Worm (Caenorhabditis elegans): ENCODE data around the gene M01F1.8.

M01F1.8 gene

DNA sequence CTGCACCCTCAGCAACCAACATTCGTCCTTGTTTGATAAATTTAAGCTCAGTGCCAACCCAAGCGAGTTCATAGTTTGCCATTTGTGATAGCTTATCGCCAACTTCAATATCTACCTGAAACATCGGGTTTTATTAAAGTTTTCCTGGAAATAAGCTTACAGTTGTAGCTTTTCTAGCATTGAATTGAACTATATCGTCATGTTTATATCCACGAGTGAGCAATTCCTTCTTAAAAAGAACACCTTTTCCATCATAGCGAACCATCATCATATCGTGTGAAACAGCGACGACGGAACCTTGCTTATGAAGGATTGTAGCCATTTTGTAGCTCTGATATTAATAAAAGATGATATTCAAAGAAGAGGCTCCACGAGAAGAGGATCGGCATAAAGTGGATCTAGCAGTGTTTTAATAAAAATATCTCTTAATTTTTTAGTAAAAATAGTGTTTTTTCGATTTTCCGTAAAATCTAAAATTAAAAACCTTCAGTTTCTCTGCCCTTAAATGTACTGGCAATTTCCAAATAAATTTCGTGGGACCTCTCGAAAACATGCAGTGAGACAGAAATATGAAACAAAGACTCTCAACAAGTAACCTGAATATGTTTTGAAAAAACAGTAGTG is at the start of gene M01F1.8:
Gene M01F1.8 (minus strand): TSS at position 335 of the 624 bp plus-strand sequence.
- no peak for TF ChIP-seq unc-62 (GFP tag; optimal IDR thresholded peaks at IDR 0.05)

DNA sequence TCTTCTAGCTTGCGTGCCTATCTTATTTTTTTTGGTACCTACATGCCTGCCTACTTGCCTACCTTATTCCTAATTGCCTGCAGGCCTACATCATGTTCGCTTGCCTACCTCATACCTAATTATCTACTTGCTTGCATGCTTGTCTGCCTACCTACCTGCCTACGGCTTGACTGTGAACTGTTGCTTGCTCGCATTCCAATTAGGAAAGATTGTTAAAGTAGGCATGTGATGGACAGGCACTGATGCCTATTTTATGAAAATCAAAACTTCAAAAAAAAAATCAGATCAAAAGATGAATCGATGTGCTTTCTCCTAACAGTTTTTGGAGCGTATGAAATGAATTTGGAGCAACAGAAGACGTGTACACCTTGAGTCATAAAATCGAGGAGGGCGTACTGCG is 48.0 kb upstream of the M01F1.8 start:
- TF ChIP-seq unc-62 (GFP tag; optimal IDR thresholded peaks at IDR 0.05): no peak

DNA sequence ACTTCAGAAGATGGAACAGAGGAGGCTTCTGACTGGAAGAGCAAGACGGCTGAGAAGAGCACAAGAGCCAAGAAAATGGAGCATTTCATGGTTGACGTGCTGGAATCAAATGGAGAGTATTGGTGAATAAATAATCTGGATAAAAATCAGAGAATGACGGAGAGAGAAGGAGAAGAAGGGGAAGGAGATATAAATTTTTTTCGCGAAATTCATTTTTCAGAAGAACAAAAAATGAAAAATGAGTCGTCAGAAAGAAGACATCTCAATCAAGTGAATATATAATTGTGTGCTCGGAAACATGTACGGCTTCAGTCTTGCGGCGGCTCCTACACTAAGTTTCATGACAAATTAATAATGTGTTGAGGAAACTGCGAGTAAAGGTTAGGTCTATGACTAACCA is 47.4 kb upstream of the M01F1.8 start, which contains the start of gene C54C6.5:
Gene C54C6.5 (minus strand): TSS at position 101 of the 400 bp plus-strand sequence.
- TF ChIP-seq unc-62 (GFP tag; optimal IDR thresholded peaks at IDR 0.05): no peak

DNA sequence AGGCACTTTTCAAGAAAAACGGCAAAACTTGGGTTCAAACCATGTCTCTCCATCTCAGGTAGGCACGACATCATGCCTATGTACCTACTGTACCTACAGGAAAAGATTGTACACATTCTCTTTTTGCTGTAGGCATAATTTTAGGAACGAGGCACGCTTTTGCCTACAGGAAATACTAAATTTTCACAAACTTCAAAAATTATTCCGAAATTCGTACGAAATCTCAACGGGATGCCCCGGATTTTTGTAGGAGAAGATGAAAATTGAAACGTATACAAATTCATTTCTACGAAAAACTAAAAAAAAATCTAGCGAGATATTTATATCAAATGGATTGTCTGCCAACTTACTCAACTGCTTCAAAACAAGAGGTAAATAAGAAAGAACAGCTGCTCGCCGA is 45.7 kb upstream of the M01F1.8 start, which contains the start of gene C54C6.11:
Gene C54C6.11 (plus strand): TSS at position 301 of the 400 bp plus-strand sequence.
- TF ChIP-seq unc-62 (GFP tag; optimal IDR thresholded peaks at IDR 0.05): no peak

DNA sequence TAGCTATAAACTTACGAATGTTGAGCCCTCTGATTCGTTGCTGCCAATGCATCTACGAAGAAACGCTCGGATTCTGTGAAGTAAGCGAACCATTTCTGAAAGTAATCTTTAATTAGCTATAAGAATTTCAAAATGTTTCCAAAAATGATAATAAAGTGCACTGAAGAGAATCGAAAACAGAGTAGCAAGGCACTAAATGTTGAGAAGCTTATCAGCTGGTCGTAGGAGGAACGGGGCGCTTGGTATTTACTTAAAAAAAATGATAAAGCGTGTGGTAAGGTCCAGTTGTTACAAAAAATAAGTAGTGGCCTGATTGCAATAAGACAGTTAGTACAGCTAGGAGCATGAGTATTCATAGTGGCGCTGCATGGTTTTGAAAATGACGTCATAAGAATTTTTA is 44.0 kb upstream of the M01F1.8 start, which contains the start of gene C54C6.7:
Gene C54C6.7 (minus strand): TSS at position 101 of the 400 bp plus-strand sequence.
- no peak for TF ChIP-seq unc-62 (GFP tag; optimal IDR thresholded peaks at IDR 0.05)

DNA sequence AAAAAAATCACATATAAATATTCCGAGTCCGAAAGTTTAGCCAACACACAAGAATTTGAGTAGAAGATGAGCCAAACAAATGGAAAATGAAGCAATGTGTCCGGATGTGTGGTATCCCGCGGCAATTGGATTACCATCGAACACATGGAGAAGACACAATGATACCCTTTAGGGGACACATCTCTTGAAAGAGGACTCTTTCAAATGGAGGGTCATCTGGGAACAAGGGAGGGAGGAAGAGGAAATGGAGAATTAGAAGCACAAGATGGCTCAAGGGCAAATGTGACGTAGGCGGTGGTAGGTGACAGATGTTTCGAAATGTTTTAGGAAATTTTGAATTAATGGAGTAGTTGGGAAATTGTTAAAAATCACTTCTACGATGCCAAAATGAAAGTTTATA is 40.7 kb upstream of the M01F1.8 start:
- TF ChIP-seq unc-62 (GFP tag; optimal IDR thresholded peaks at IDR 0.05): no peak

DNA sequence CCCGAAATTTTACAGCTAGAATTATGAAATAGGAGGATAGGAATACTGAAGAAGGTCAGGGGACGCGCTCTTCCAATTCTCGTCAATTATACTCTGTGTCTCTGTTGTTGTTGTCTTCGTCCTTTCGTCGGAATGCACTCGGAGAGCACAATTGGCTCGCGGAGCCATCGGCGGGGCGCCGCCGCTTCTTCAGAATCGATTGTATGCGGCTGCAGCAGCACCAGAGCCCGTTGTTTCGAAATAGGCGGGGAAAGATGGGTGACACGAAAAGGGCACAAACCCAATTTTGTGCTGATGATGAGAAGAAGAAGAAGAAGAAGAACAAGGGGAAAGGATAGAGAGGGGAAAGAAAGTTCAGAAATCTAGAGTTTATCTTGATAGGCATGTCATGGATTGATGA is 39.8 kb upstream of the M01F1.8 start:
- TF ChIP-seq unc-62 (GFP tag; optimal IDR thresholded peaks at IDR 0.05): no peak

DNA sequence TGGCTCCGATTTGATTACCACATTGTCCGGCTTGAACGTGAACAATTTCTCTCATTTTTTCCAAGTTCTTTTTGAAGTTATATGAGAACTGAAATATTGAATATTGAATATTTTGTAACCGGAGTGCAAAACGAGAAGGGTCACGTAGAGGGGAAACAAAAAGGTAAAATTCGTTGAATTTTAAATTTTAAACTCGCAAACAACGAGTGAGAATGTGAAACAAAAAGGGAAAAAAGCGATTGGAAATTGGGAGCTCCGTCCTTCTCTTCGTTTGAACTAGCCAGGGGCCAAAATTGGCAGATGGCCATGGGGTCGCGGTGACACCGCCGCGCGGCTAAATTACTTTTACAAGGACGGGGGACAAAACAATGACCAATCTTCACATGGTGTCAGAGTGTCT is 39.2 kb upstream of the M01F1.8 start, which contains the start of gene ben-1:
Gene ben-1 (minus strand): TSS at position 101 of the 400 bp plus-strand sequence.
- no peak for TF ChIP-seq unc-62 (GFP tag; optimal IDR thresholded peaks at IDR 0.05)

DNA sequence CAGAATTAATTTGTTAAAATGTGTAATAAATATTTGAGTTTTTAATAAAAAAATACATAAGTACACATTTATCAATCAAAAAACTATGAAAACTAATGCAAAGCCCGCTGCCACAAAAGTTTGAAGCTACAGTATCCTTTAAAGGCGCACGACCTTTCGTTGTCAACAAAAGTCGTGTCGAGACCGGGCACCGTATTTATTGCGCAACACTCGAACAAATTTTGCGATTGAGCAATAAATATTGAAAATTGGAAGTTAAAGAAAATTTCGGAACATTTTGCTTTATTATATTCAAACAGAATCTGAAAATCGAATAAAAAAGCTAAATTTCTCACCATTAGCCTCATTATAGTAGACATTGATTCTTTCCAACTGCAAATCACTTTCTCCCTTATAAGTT is 38.7 kb upstream of the M01F1.8 start:
- no peak for TF ChIP-seq unc-62 (GFP tag; optimal IDR thresholded peaks at IDR 0.05)

DNA sequence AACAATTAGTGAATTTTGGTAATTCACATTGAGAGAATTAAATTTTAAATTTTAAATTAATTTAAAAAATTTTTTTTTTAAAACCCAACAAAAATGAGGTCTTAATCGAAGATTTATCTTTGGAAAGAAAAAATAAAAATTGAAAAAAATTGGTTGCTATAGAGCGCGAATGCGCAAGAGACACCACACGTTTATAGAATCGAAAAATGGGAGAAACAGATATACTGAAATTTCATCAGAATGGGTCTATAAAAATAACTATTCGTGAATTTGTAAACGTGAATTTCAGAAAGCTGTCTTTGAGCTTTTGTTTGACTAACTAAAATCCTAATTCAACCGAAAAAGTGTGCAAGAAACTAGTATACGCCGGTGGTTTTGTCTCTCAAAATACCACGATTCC is 38.1 kb upstream of the M01F1.8 start:
- TF ChIP-seq unc-62 (GFP tag; optimal IDR thresholded peaks at IDR 0.05): no peak

DNA sequence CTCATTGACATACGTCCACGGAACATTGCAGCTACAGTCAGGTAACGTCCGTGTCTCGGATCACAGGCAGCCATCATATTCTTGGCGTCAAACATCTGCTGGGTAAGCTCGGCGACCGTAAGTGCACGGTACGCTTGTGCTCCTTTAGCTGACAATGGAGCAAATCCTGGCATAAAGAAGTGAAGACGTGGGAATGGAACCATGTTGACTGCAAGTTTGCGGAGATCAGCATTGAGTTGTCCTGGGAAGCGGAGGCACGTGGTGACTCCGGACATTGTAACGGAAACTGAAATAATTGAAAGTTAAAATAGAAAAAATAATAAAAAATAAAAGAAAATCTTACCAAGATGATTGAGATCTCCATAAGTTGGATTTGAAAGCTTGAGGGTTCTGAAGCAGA is 37.1 kb upstream of the M01F1.8 start:
- TF ChIP-seq unc-62 (GFP tag; optimal IDR thresholded peaks at IDR 0.05): no peak

DNA sequence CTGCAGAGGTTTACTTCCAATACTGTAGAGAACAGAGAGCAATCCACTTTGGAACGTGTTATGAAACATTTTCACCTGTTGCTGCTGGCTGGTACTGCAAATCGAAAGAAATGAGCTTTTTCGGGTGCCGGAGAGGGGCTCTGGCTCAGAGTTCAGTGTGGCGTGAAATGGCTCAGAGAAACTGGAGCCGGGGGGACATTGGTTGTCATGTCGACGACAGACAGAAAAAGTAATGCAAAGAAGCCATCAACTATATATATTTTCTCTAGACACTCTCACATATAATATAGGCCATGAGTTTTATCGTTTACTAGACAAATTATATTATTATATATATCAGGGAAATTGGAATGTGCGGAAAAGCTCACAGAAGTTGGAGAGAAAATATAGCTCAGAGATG is 35.1 kb upstream of the M01F1.8 start, which contains the start of gene cfap-20:
Gene cfap-20 (minus strand): TSS at position 101 of the 400 bp plus-strand sequence.
- no peak for TF ChIP-seq unc-62 (GFP tag; optimal IDR thresholded peaks at IDR 0.05)

DNA sequence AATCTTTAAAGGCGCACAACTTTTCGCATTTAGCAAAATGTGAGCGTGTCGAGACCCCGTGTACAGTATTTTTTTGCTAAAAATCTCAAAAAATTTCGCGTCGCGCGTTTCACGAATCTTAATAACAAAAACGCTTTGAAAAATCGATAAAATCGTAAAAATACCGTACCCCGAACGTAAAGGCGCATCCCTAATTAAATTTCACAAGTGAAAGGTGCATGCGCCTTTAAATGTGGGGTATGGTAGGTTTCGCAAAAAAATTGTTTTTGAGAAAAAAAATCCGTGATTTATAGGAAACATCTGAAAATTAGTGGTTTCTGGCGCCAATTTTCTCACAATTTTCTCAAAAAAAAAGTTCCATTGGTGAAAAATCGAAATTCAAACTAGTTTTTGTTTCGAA is 31.8 kb upstream of the M01F1.8 start:
- TF ChIP-seq unc-62 (GFP tag; optimal IDR thresholded peaks at IDR 0.05): no peak

DNA sequence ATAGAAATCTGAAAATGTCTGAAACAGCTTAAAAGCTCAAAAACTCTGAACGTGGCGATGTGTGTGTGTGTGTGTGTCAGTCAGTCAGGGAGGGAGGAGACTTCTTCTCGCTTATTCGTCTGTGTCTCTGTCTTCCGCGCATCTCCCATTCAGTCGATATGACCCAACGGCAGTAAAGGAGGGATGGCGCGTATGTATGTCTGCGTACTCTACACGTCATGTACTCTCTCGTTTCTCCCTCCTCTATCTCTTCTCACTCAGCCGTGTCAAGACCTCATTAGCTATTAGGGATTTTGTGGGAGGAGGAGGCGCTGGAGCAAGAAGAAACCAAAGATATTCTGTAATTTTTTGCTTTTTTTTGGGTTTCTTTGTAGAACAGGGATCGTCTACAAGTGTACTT is 29.7 kb upstream of the M01F1.8 start:
- TF ChIP-seq unc-62 (GFP tag; optimal IDR thresholded peaks at IDR 0.05): no peak

DNA sequence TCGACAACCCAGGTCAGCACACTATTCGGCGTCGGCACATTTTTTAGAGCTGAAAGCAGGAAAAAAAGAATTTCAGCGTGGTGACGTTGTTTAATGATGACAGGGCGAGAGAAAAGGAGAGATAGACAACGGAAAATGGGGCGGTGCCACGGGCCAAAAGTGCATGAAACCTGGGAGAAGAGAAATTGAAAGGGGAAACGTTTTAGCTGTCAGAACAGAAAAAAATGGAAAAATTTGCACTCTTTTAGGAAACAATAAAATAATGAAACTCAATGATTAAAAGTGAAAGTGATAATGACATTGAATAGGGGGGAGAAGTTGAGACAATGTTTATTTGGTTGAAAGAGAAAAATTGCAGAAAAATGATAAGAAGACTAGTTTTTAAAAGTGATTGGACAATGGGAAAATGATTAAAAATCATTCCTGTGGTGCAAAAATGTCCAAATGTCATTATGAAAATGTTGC is 27.4 kb upstream of the M01F1.8 start, which contains the start of gene pitp-1:
Gene pitp-1 (minus strand): TSS at position 51 of the 465 bp plus-strand sequence.
- TF ChIP-seq unc-62 (GFP tag; optimal IDR thresholded peaks at IDR 0.05): no peak

DNA sequence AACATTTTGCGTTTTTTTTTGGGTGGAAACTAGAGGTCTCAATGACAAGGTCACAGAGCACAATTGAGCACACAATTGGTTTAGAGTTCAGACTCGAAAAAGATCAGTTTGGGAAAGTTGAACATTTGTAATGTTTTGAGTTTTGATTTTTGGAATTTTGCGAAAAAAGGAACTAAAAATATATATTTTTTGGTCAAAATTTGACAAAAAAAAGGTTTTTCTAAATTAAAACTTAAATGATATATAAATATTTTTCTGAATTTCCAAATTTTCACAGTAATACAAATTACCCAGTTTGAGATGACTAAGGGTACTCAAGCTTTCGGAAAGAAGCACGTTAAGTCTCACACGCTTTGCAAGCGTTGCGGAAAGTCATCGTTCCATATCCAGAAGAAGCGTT is 26.0 kb upstream of the M01F1.8 start, which contains the start of gene rpl-37:
Gene rpl-37 (plus strand): TSS at position 301 of the 400 bp plus-strand sequence.
- no peak for TF ChIP-seq unc-62 (GFP tag; optimal IDR thresholded peaks at IDR 0.05)

DNA sequence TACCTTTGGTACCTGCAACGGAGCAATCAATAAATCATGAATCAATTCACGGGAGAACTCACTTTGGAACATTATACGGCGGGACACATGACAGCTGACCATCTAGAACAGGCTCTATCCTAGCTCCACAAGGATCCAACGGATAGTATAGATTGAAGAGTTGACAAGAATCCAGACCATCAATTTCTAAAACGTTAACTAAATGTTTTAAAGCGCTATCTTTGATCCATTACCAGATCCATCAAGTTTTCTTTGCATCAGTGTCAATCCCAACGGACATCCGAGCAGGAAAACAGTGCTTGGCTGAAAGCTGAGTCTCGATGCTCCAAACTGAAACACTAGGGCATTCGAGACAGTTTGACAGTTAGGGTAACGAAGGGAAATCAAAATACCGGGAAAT is 21.0 kb upstream of the M01F1.8 start:
- TF ChIP-seq unc-62 (GFP tag; optimal IDR thresholded peaks at IDR 0.05): no peak
